Worm (Caenorhabditis elegans) whole organism, L1 larva: Measurements from ENCODE around the gene Y105C5A.26.

Source experiments
- C16A3.4 ChIP-seq: fragments of 150-350 bp; optimal IDR thresholded peaks from 2 replicates; lab custom pipeline; 2014; ENCODE audit warnings: missing biosample characterization, missing genetic modification characterization
- F16B12.6 ChIP-seq: fragments of 150-350 bp; optimal IDR thresholded peaks from 2 replicates; lab custom pipeline; 2014; ENCODE audit warnings: missing biosample characterization, missing genetic modification characterization
- aly-2 ChIP-seq: fragments of 150-350 bp; optimal IDR thresholded peaks from 2 replicates; lab custom pipeline; 2014; ENCODE audit warnings: missing biosample characterization, missing genetic modification characterization
- ama-1 ChIP-seq: fragments of 150-350 bp; optimal IDR thresholded peaks from 2 replicates; lab custom pipeline; 2014
- blmp-1 ChIP-seq: fragments of 150-350 bp; optimal IDR thresholded peaks from 2 replicates; lab custom pipeline; 2014; ENCODE audit warnings: missing biosample characterization, missing genetic modification characterization
- ceh-88 ChIP-seq: fragments of 200-800 bp; sonication (Bioruptor generic); IDR thresholded peaks from 2 replicates; pipeline ENCODE4 v1.3.6; 2022; ENCODE audit warnings: missing genetic modification characterization, missing compliant biosample characterization
- dpl-1 ChIP-seq, 3 experiments: fragments of 150-350 bp in 2 of 3; sonication (generic microtip) in 1 of 3; optimal IDR thresholded peaks; 2 replicates each; lab custom pipeline; 2014 to 2017; ENCODE audit warnings: missing biosample characterization in 3 of 3, missing genetic modification characterization in 3 of 3, missing genetic modification reagents in 3 of 3
- efl-1 ChIP-seq, 4 experiments: fragments of 150-350 bp; optimal IDR thresholded peaks in 3 of 4; peaks in 1 of 4; 1 replicate in 1 of 4; 2 replicates in 3 of 4; lab custom pipeline; 2014; ENCODE audit warnings: missing biosample characterization in 2 of 4, missing genetic modification characterization in 2 of 4, missing genetic modification reagents in 2 of 4
- efl-3 ChIP-seq: fragments of 200-800 bp; sonication (Bioruptor generic); optimal IDR thresholded peaks from 2 replicates; lab custom pipeline; 2018; ENCODE audit warnings: mild to moderate bottlenecking, missing genetic modification characterization, missing compliant biosample characterization
- egl-13 ChIP-seq: sonication (generic microtip); optimal IDR thresholded peaks from 2 replicates; lab custom pipeline; 2016; ENCODE audit warnings: missing genotype, missing genetic modification reagents, missing genetic modification characterization, missing compliant biosample characterization
- elt-3 ChIP-seq, 6 experiments: fragments of 150-350 bp in 1 of 6; sonication (generic microtip); optimal IDR thresholded peaks; 2 replicates each; lab custom pipeline; 2017 to 2018; ENCODE audit warnings: missing biosample characterization in 6 of 6, missing genetic modification characterization in 6 of 6, inconsistent platforms in 1 of 6
- fkh-10 ChIP-seq: sonication (generic microtip); optimal IDR thresholded peaks from 2 replicates; lab custom pipeline; 2017; ENCODE audit warnings: missing biosample characterization, missing genetic modification reagents, missing genetic modification characterization
- fkh-4 ChIP-seq: sonication (generic microtip); optimal IDR thresholded peaks from 2 replicates; lab custom pipeline; 2016; ENCODE audit warnings: missing compliant biosample characterization, missing genetic modification characterization, borderline replicate concordance
- hpl-2 ChIP-seq: fragments of 150-350 bp; optimal IDR thresholded peaks from 2 replicates; lab custom pipeline; 2014; ENCODE audit warnings: missing biosample characterization, missing genetic modification reagents, missing genetic modification characterization
- irx-1 ChIP-seq: sonication (generic microtip); optimal IDR thresholded peaks from 2 replicates; lab custom pipeline; 2016; ENCODE audit warnings: missing genetic modification characterization, missing compliant biosample characterization
- jun-1 ChIP-seq: fragments of 150-350 bp; optimal IDR thresholded peaks from 2 replicates; lab custom pipeline; 2014; ENCODE audit warnings: missing biosample characterization, missing genetic modification reagents, missing genetic modification characterization
- lin-13 ChIP-seq: fragments of 150-350 bp; optimal IDR thresholded peaks from 2 replicates; lab custom pipeline; 2014; ENCODE audit warnings: missing biosample characterization, missing genetic modification reagents, missing genetic modification characterization
- lin-14 ChIP-seq: fragments of 200-800 bp; sonication (Bioruptor generic); optimal IDR thresholded peaks from 2 replicates; lab custom pipeline; 2018; ENCODE audit warnings: mild to moderate bottlenecking, missing genetic modification characterization, moderate library complexity, missing compliant biosample characterization
- lin-15B ChIP-seq: fragments of 150-350 bp; sonication (generic microtip); optimal IDR thresholded peaks from 3 replicates; lab custom pipeline; 2014; ENCODE audit warnings: missing biosample characterization, missing genetic modification characterization
- lin-35 ChIP-seq, 2 experiments: fragments of 150-350 bp; optimal IDR thresholded peaks; 2 replicates each; lab custom pipeline; 2014; ENCODE audit warnings: missing biosample characterization in 2 of 2, missing genetic modification characterization in 2 of 2, missing genetic modification reagents in 2 of 2
- lir-3 ChIP-seq: sonication (generic microtip); optimal IDR thresholded peaks from 2 replicates; lab custom pipeline; 2016; ENCODE audit warnings: mild to moderate bottlenecking, missing genetic modification characterization, moderate library complexity, missing compliant biosample characterization; ENCODE audit not compliant: poor library complexity
- mab-9 ChIP-seq: fragments of 200-800 bp; sonication (Bioruptor generic); IDR thresholded peaks from 2 replicates; pipeline ENCODE4 v1.3.6; 2022; ENCODE audit warnings: missing genetic modification reagents, missing genetic modification characterization, missing compliant biosample characterization
- mef-2 ChIP-seq: fragments of 150-350 bp; optimal IDR thresholded peaks from 2 replicates; lab custom pipeline; 2014; ENCODE audit warnings: missing biosample characterization, missing genetic modification characterization
- mep-1 ChIP-seq: fragments of 150-350 bp; optimal IDR thresholded peaks from 2 replicates; lab custom pipeline; 2014; ENCODE audit warnings: missing biosample characterization, missing genetic modification characterization
- nhr-11 ChIP-seq: fragments of 150-350 bp; optimal IDR thresholded peaks from 2 replicates; lab custom pipeline; 2014; ENCODE audit warnings: missing biosample characterization, missing genetic modification characterization
- nhr-19 ChIP-seq: fragments of 200-800 bp; sonication (Bioruptor generic); conservative IDR thresholded peaks from 2 replicates; pipeline ENCODE4 v1.3.6; 2022; ENCODE audit warnings: missing genetic modification characterization, missing compliant biosample characterization
- nhr-237 ChIP-seq: fragments of 150-350 bp; optimal IDR thresholded peaks from 2 replicates; lab custom pipeline; 2014; ENCODE audit warnings: missing biosample characterization, missing genetic modification characterization
- nhr-47 ChIP-seq: sonication (generic microtip); optimal IDR thresholded peaks from 2 replicates; lab custom pipeline; 2016; ENCODE audit warnings: mild to moderate bottlenecking, missing genetic modification characterization, moderate library complexity, missing compliant biosample characterization
- nhr-71 ChIP-seq: sonication (generic microtip); optimal IDR thresholded peaks from 2 replicates; lab custom pipeline; 2016; ENCODE audit warnings: mild to moderate bottlenecking, missing genetic modification characterization, moderate library complexity, missing compliant biosample characterization
- nhr-77 ChIP-seq: fragments of 150-350 bp; optimal IDR thresholded peaks from 2 replicates; lab custom pipeline; 2014; ENCODE audit warnings: missing biosample characterization, missing genetic modification characterization
- nhr-85 ChIP-seq: sonication (generic microtip); peaks from one replicate; lab custom pipeline; 2016; ENCODE audit warnings: missing genetic modification characterization, inconsistent platforms, missing compliant biosample characterization
- nhr-90 ChIP-seq: sonication (generic microtip); optimal IDR thresholded peaks from 2 replicates; lab custom pipeline; 2016; ENCODE audit warnings: mild to moderate bottlenecking, missing genetic modification characterization, missing compliant biosample characterization; ENCODE audit not compliant: poor library complexity
- pax-3 ChIP-seq: fragments of 200-800 bp; sonication (Bioruptor generic); optimal IDR thresholded peaks from 2 replicates; lab custom pipeline; 2018; ENCODE audit warnings: mild to moderate bottlenecking, missing genetic modification characterization, moderate library complexity, missing compliant biosample characterization
- pqm-1 ChIP-seq: sonication (generic microtip); optimal IDR thresholded peaks from 3 replicates; lab custom pipeline; 2017; ENCODE audit warnings: missing biosample characterization, missing genetic modification characterization
- rnt-1 ChIP-seq: sonication (generic microtip); optimal IDR thresholded peaks from 2 replicates; lab custom pipeline; 2016; ENCODE audit warnings: mild to moderate bottlenecking, missing genetic modification characterization, moderate library complexity, missing compliant biosample characterization
- snpc-4 ChIP-seq: fragments of 150-350 bp; optimal IDR thresholded peaks from 2 replicates; lab custom pipeline; 2014; ENCODE audit warnings: missing biosample characterization, missing genetic modification characterization
- sup-37 ChIP-seq: fragments of 200-800 bp; sonication (Bioruptor generic); optimal IDR thresholded peaks from 2 replicates; lab custom pipeline; 2018; ENCODE audit warnings: mild to moderate bottlenecking, missing genetic modification characterization, missing compliant biosample characterization
- swsn-7 ChIP-seq: sonication (generic microtip); optimal IDR thresholded peaks from 2 replicates; lab custom pipeline; 2016; ENCODE audit warnings: missing genetic modification characterization, missing compliant biosample characterization
- tbx-2 ChIP-seq: sonication (generic microtip); optimal IDR thresholded peaks from 2 replicates; lab custom pipeline; 2016; ENCODE audit warnings: missing genetic modification characterization, missing compliant biosample characterization
- unc-130 ChIP-seq: fragments of 150-350 bp; optimal IDR thresholded peaks from 2 replicates; lab custom pipeline; 2017; ENCODE audit warnings: missing biosample characterization, missing genetic modification characterization, inconsistent platforms
- unc-86 ChIP-seq: sonication (generic microtip); optimal IDR thresholded peaks from 2 replicates; lab custom pipeline; 2016; ENCODE audit warnings: missing genetic modification characterization, missing compliant biosample characterization
- xbp-1 ChIP-seq: sonication (generic microtip); optimal IDR thresholded peaks from 2 replicates; lab custom pipeline; 2016; ENCODE audit warnings: missing genetic modification characterization, missing compliant biosample characterization
- zip-4 ChIP-seq: fragments of 200-800 bp; sonication (Bioruptor generic); optimal IDR thresholded peaks from 2 replicates; lab custom pipeline; 2018; ENCODE audit warnings: mild to moderate bottlenecking, missing genetic modification characterization, moderate library complexity, missing compliant biosample characterization
- ztf-11 ChIP-seq, 2 experiments: sonication (generic microtip); optimal IDR thresholded peaks; 2 replicates each; lab custom pipeline; 2016 to 2017; ENCODE audit warnings: missing genetic modification characterization in 2 of 2, missing biosample characterization in 1 of 2, missing compliant biosample characterization in 1 of 2

The Y105C5A.26 gene

ce11 chrIV:15646418-15647220, 34.7 kb downstream of the Y105C5A.26 start, which contains the start of the genes Y105C5A.1268 and Y105C5A.1272 (continued):
- TF ChIP-seq blmp-1 (tag; lab: Kevin White, UChicago) (peak; percentile 44), pqm-1 (peak; percentile 2), nhr-77 (tag; lab: Kevin White, UChicago) (peak; percentile 87), nhr-85 (peak; percentile 96), lin-14 (GFP tag; lab: Kevin White, UChicago) (peak; percentile 95), fkh-4 (peak; percentile 66), pax-3 (tag; lab: Kevin White, UChicago) (peak; percentile 90), jun-1 (peak; percentile 89), ama-1 (lab: Kevin White, UChicago) (peak; percentile 71), zip-4 (GFP tag; lab: Kevin White, UChicago) (peak; percentile 99), irx-1 (peak; percentile 85), nhr-19 (peak; percentile 95), efl-3 (GFP tag; lab: Kevin White, UChicago) (peak; percentile 46), unc-86 (tag; lab: Kevin White, UChicago) (peak; percentile 98), egl-13 (tag; lab: Kevin White, UChicago) (peak; percentile 84), xbp-1 (tag; lab: Kevin White, UChicago) (peak; percentile 91), snpc-4 (tag; lab: Kevin White, UChicago) (peak; percentile 82), nhr-71 (tag; lab: Kevin White, UChicago) (peak; percentile 98), lin-13 (peak; percentile 78), swsn-7 (peak; percentile 100), nhr-11 (tag; lab: Kevin White, UChicago) (peak; percentile 85), nhr-47 (tag; lab: Kevin White, UChicago) (peak; percentile 97), F16B12.6 (tag; lab: Kevin White, UChicago) (peak; percentile 95), mab-9 (peak; percentile 93), unc-130 (tag; lab: Kevin White, UChicago) (peak; percentile 75), tbx-2 (tag; lab: Kevin White, UChicago) (peak; percentile 96), dpl-1 (GFP tag; optimal IDR thresholded peaks at IDR 0.05; lab: Kevin White, UChicago) (peak; percentile 60 to 73 (median 63)), aly-2 (tag; lab: Kevin White, UChicago) (peak; percentile 51), ztf-11 (tag; optimal IDR thresholded peaks at IDR 0.05; lab: Kevin White, UChicago) (peak in 1 of 2 experiments; percentile 76), sup-37 (GFP tag; lab: Kevin White, UChicago) (peak; percentile 82), elt-3 (tag; optimal IDR thresholded peaks at IDR 0.05; lab: Kevin White, UChicago) (peak in 2 of 6 experiments; percentile 29 to 57), nhr-90 (peak; percentile 97), lir-3 (tag; lab: Kevin White, UChicago) (peak; percentile 81), ceh-88 (peak; percentile 91), nhr-237 (tag; lab: Kevin White, UChicago) (peak; percentile 87), mef-2 (tag; lab: Kevin White, UChicago) (peak; percentile 6), fkh-10 (GFP tag; lab: Kevin White, UChicago) (peak; percentile 73), efl-1 (optimal IDR thresholded peaks at IDR 0.05; lab: Kevin White, UChicago) (peak; percentile 87 to 94), efl-1 (GFP tag; optimal IDR thresholded peaks at IDR 0.05 in 1 of 2; lab: Kevin White, UChicago) (peak; percentile 63 to 96), mep-1 (tag; lab: Kevin White, UChicago) (peak; percentile 87), lin-15B (tag; lab: Kevin White, UChicago) (peak; percentile 42), C16A3.4 (tag; lab: Kevin White, UChicago) (peak; percentile 82), lin-35 (GFP tag; optimal IDR thresholded peaks at IDR 0.05; lab: Kevin White, UChicago) (peak; percentile 79 to 84), rnt-1 (tag; lab: Kevin White, UChicago) (peak; percentile 92), hpl-2 (GFP tag; lab: Kevin White, UChicago) (peak; percentile 92)
